Fruit fly (Drosophila melanogaster) whole organism, embryonic: ENCODE results near the gene CG4452.

Source experiments
- Adf1 ChIP-seq: fragments of 200-800 bp; sonication (Bioruptor generic); IDR thresholded peaks from 2 replicates; pipeline ENCODE4 v1.3.6; 2022; ENCODE audit warnings: missing biosample characterization, missing genetic modification characterization
- Awh ChIP-seq: fragments of 200-800 bp; sonication (Bioruptor generic); IDR thresholded peaks from 2 replicates; pipeline ENCODE4, ENCODE4 v1.3.6; 2022; ENCODE audit warnings: missing biosample characterization, missing genetic modification characterization
- CG10462 ChIP-seq: fragments of 200-800 bp; sonication (Bioruptor generic); optimal IDR thresholded peaks from 2 replicates; lab custom pipeline; 2016; ENCODE audit warnings: missing biosample characterization, missing genetic modification characterization
- CG11695 ChIP-seq: fragments of 200-800 bp; sonication (Bioruptor generic); IDR thresholded peaks from 3 replicates; pipeline ENCODE4 v1.3.6; 2022; ENCODE audit warnings: missing biosample characterization, missing genetic modification characterization
- CG12391 ChIP-seq: fragments of 200-800 bp; sonication (Bioruptor generic); optimal IDR thresholded peaks from 3 replicates; lab custom pipeline; 2018; ENCODE audit warnings: missing biosample characterization, mild to moderate bottlenecking, missing genetic modification characterization, moderate library complexity
- CG14965 ChIP-seq: fragments of 200-800 bp; sonication (Bioruptor generic); optimal IDR thresholded peaks from 2 replicates; lab custom pipeline; 2016; ENCODE audit warnings: missing biosample characterization, missing genetic modification characterization, borderline replicate concordance
- CG15269 ChIP-seq: fragments of 200-800 bp; sonication (Bioruptor generic); optimal IDR thresholded peaks from 2 replicates; lab custom pipeline; 2018; ENCODE audit warnings: missing biosample characterization, mild to moderate bottlenecking, missing genetic modification characterization, moderate library complexity
- CG1529 ChIP-seq: fragments of 200-800 bp; sonication (Bioruptor generic); optimal IDR thresholded peaks from 3 replicates; lab custom pipeline; 2018; ENCODE audit warnings: missing biosample characterization, missing genetic modification characterization
- CG1603 ChIP-seq: fragments of 200-800 bp; sonication (Bioruptor generic); optimal IDR thresholded peaks from 2 replicates; lab custom pipeline; 2019; ENCODE audit warnings: missing biosample characterization, mild to moderate bottlenecking, missing genetic modification characterization, moderate library complexity
- CG16813 ChIP-seq: fragments of 200-800 bp; sonication (Bioruptor generic); IDR thresholded peaks from 3 replicates; pipeline ENCODE4 v1.3.6; 2022; ENCODE audit warnings: missing biosample characterization, missing genetic modification characterization; ENCODE audit not compliant: partially characterized antibody
- CG17186 ChIP-seq: fragments of 200-800 bp; sonication (Bioruptor generic); optimal IDR thresholded peaks from 3 replicates; lab custom pipeline; 2017; ENCODE audit warnings: missing biosample characterization, missing genetic modification reagents, missing genetic modification characterization
- CG17568 ChIP-seq: fragments of 200-800 bp; sonication (Bioruptor generic); optimal IDR thresholded peaks from 2 replicates; lab custom pipeline; 2018; ENCODE audit warnings: missing biosample characterization, mild to moderate bottlenecking, missing genetic modification characterization, moderate library complexity
- CG1792 ChIP-seq: fragments of 200-800 bp; sonication (Bioruptor generic); optimal IDR thresholded peaks from 2 replicates; lab custom pipeline; 2016; ENCODE audit warnings: missing biosample characterization, missing genetic modification characterization
- CG18262 ChIP-seq: fragments of 200-800 bp; optimal IDR thresholded peaks from 3 replicates; lab custom pipeline; 2019; ENCODE audit warnings: missing biosample characterization, mild to moderate bottlenecking, missing genetic modification characterization, moderate library complexity
- CG2678 ChIP-seq: fragments of 200-800 bp; sonication (Bioruptor generic); optimal IDR thresholded peaks from 3 replicates; lab custom pipeline; 2019; ENCODE audit warnings: missing biosample characterization, mild to moderate bottlenecking, missing genetic modification characterization, moderate library complexity
- CG30431 ChIP-seq: fragments of 200-800 bp; sonication (Bioruptor generic); optimal IDR thresholded peaks from 2 replicates; lab custom pipeline; 2017; ENCODE audit warnings: missing biosample characterization, missing genetic modification characterization
- CG31365 ChIP-seq: fragments of 200-800 bp; sonication (Bioruptor generic); optimal IDR thresholded peaks from 2 replicates; lab custom pipeline; 2018; ENCODE audit warnings: missing biosample characterization, mild to moderate bottlenecking, missing genetic modification characterization
- CG6272 ChIP-seq: fragments of 200-800 bp; sonication (Bioruptor generic); IDR thresholded peaks from 2 replicates; pipeline ENCODE4 v1.3.6; 2022; ENCODE audit warnings: missing biosample characterization, missing genetic modification characterization
- CG6791 ChIP-seq: fragments of 200-800 bp; sonication (Bioruptor generic); IDR thresholded peaks from 3 replicates; pipeline ENCODE4 v1.3.6; 2022; ENCODE audit warnings: missing biosample characterization, missing genetic modification characterization; ENCODE audit not compliant: partially characterized antibody
- CG7271 ChIP-seq: fragments of 200-800 bp; sonication (Bioruptor generic); optimal IDR thresholded peaks from 2 replicates; lab custom pipeline; 2018; ENCODE audit warnings: missing biosample characterization, mild to moderate bottlenecking, missing genetic modification characterization, moderate library complexity
- CG8388 ChIP-seq: fragments of 200-800 bp; sonication (Bioruptor generic); optimal IDR thresholded peaks from 2 replicates; lab custom pipeline; 2019; ENCODE audit warnings: missing biosample characterization, mild to moderate bottlenecking, missing genetic modification characterization, moderate library complexity
- CG9797 ChIP-seq: fragments of 200-800 bp; sonication (Bioruptor generic); optimal IDR thresholded peaks from 3 replicates; lab custom pipeline; 2018; ENCODE audit warnings: missing biosample characterization, mild to moderate bottlenecking, missing genetic modification characterization
- Camta ChIP-seq: fragments of 200-800 bp; sonication (Bioruptor generic); optimal IDR thresholded peaks from 2 replicates; lab custom pipeline; 2016; ENCODE audit warnings: missing biosample characterization, missing genetic modification characterization
- Dad ChIP-seq: fragments of 200-800 bp; sonication (Bioruptor generic); optimal IDR thresholded peaks from 3 replicates; lab custom pipeline; 2016; ENCODE audit warnings: missing biosample characterization, missing genetic modification characterization
- E2f1 ChIP-seq: fragments of 200-800 bp; sonication (Bioruptor generic); IDR thresholded peaks from 2 replicates; pipeline ENCODE4 v1.3.6; 2022; ENCODE audit warnings: missing biosample characterization, missing genetic modification characterization
- ERR ChIP-seq: fragments of 200-800 bp; sonication (Bioruptor generic); optimal IDR thresholded peaks from 2 replicates; lab custom pipeline; 2016; ENCODE audit warnings: missing biosample characterization, missing genetic modification characterization
- Jarid2 ChIP-seq: fragments of 200-800 bp; sonication (Bioruptor generic); optimal IDR thresholded peaks from 3 replicates; lab custom pipeline; 2017; ENCODE audit warnings: mild to moderate bottlenecking, missing biosample characterization, missing genetic modification reagents, missing genetic modification characterization
- Oaz ChIP-seq: fragments of 200-800 bp; sonication (Bioruptor generic); IDR thresholded peaks from 2 replicates; pipeline ENCODE4 v1.3.6; 2022; ENCODE audit warnings: missing biosample characterization, missing genetic modification characterization
- Opbp ChIP-seq: fragments of 200-800 bp; sonication (Bioruptor generic); IDR thresholded peaks from 3 replicates; pipeline ENCODE4 v1.3.6; 2022; ENCODE audit warnings: missing biosample characterization, missing genetic modification characterization; ENCODE audit not compliant: partially characterized antibody
- Ssrp ChIP-seq: fragments of 200-800 bp; sonication (Bioruptor generic); optimal IDR thresholded peaks from 2 replicates; lab custom pipeline; 2018; ENCODE audit warnings: missing biosample characterization, mild to moderate bottlenecking, missing genetic modification characterization, moderate library complexity
- TFAM ChIP-seq: fragments of 200-800 bp; sonication (Bioruptor generic); optimal IDR thresholded peaks from 2 replicates; lab custom pipeline; 2017; ENCODE audit warnings: missing biosample characterization, missing genetic modification characterization, inconsistent platforms
- Trl ChIP-seq, 3 experiments: fragments of >200 bp in 2 of 3; fragments of 200-800 bp in 1 of 3; sonication (Bioruptor generic) in 1 of 3; optimal IDR thresholded peaks; 2 replicates in 1 of 3; 3 replicates in 2 of 3; lab custom pipeline; 2016 to 2017; ENCODE audit warnings: missing biosample characterization in 1 of 3, missing genetic modification characterization in 1 of 3
- abd-A ChIP-seq: fragments of 200-800 bp; sonication (Bioruptor generic); optimal IDR thresholded peaks from 3 replicates; lab custom pipeline; 2019; ENCODE audit warnings: missing biosample characterization, mild to moderate bottlenecking, missing genetic modification characterization, moderate library complexity
- ap ChIP-seq: fragments of 200-800 bp; sonication (Bioruptor generic); IDR thresholded peaks from 2 replicates; pipeline ENCODE4 v1.3.6; 2022; ENCODE audit warnings: missing biosample characterization, missing genetic modification characterization
- az2 ChIP-seq: fragments of 200-800 bp; sonication (Bioruptor generic); optimal IDR thresholded peaks from 3 replicates; lab custom pipeline; 2016; ENCODE audit warnings: missing biosample characterization, missing genetic modification characterization
- chif ChIP-seq, 2 experiments: fragments of 200-800 bp; sonication (Bioruptor generic); optimal IDR thresholded peaks; 3 replicates each; lab custom pipeline; 2016; ENCODE audit warnings: missing biosample characterization in 2 of 2, missing genetic modification characterization in 2 of 2
- emc ChIP-seq: fragments of 200-800 bp; sonication (Bioruptor generic); optimal IDR thresholded peaks from 2 replicates; lab custom pipeline; 2016; ENCODE audit warnings: missing biosample characterization, missing genetic modification characterization
- gsb ChIP-seq: fragments of 200-800 bp; sonication (Bioruptor generic); IDR thresholded peaks from 2 replicates; pipeline ENCODE4 v1.3.6; 2022; ENCODE audit warnings: missing biosample characterization, missing genetic modification characterization
- lab ChIP-seq: fragments of 200-800 bp; sonication (Bioruptor generic); optimal IDR thresholded peaks from 3 replicates; lab custom pipeline; 2017; ENCODE audit warnings: missing biosample characterization, missing genetic modification characterization, mild to moderate bottlenecking, moderate library complexity, missing genetic modification reagents
- lmd ChIP-seq: fragments of 200-800 bp; sonication (Bioruptor generic); IDR thresholded peaks from 2 replicates; pipeline ENCODE4 v1.3.6; 2022; ENCODE audit warnings: missing biosample characterization, missing genetic modification characterization
- maf-S ChIP-seq: fragments of 200-800 bp; sonication (Bioruptor generic); optimal IDR thresholded peaks from 2 replicates; lab custom pipeline; 2016; ENCODE audit warnings: missing biosample characterization, missing genetic modification characterization
- nmo ChIP-seq: fragments of 200-800 bp; sonication (Bioruptor generic); optimal IDR thresholded peaks from 2 replicates; lab custom pipeline; 2018; ENCODE audit warnings: missing biosample characterization, mild to moderate bottlenecking, missing genetic modification characterization, moderate library complexity
- onecut ChIP-seq: fragments of 200-800 bp; sonication (Bioruptor generic); IDR thresholded peaks from 2 replicates; pipeline ENCODE4 v1.3.6; 2022; ENCODE audit warnings: missing biosample characterization, missing genetic modification characterization
- pfk ChIP-seq: fragments of 200-800 bp; sonication (Bioruptor generic); optimal IDR thresholded peaks from 2 replicates; lab custom pipeline; 2018; ENCODE audit warnings: missing biosample characterization, mild to moderate bottlenecking, missing genetic modification characterization, moderate library complexity
- sim ChIP-seq: fragments of 200-800 bp; sonication (Bioruptor generic); IDR thresholded peaks from 2 replicates; pipeline ENCODE4 v1.3.6; 2022; ENCODE audit warnings: missing biosample characterization, missing genetic modification characterization
- sqz ChIP-seq: fragments of 200-800 bp; sonication (Bioruptor generic); optimal IDR thresholded peaks from 3 replicates; lab custom pipeline; 2018; ENCODE audit warnings: missing biosample characterization, mild to moderate bottlenecking, missing genetic modification characterization
- twi ChIP-seq: fragments of 200-800 bp; optimal IDR thresholded peaks from 2 replicates; lab custom pipeline; 2019; ENCODE audit warnings: missing biosample characterization, mild to moderate bottlenecking, missing genetic modification characterization, moderate library complexity
- tx ChIP-seq: fragments of 200-800 bp; sonication (Bioruptor generic); optimal IDR thresholded peaks from 2 replicates; lab custom pipeline; 2016; ENCODE audit warnings: missing biosample characterization, missing genetic modification characterization

CG4452 gene

DNA sequence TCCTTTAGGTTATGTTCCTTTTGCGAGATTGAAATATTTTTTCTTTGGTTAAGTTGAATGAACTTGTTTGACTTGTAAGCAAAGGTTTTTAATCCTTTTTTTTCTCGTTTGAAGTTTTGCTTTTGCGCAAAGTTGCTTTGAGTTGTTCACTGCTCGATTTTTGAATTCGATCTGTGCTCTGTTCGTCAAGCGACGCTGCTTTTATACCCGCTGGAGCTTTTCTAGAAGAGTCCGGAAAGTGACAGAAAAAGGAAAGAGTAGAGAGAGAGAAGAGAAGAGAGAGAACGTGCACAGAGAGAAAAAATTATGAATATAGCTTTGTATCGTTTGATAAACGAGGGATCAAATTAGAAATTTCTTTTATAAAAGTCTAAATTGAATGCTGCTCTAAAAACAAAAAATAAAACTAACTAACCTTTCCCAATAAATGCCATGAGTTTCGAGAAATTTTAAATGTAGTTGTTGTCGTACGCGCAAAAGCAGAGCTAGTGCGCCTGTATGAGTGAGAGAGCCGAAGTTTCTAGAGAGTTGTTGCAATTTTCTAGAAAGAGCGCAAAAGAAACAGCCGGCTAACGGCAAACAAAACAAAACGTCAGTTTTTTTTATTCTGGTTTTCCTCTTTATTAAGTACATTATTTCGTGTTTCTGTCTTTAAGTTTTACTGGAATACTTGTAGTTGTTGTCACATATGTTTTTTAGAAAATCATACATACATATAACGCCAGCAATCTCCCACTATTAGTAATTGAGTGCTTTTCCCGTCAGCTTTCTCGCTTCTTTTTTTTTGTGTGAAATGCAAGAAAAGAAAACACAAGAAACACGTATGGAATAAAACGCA, 10.2 kb downstream of the CG4452 start, which contains the start of gene Hsp26 (continued):
- TF ChIP-seq CG16813 = no peak
- TF ChIP-seq lab (GFP tag; lab: Kevin White, UChicago) = peak; percentile 91
- no peak for TF ChIP-seq CG6791
- peak; percentile 90 for TF ChIP-seq CG12391
- TF ChIP-seq Adf1 (GFP tag; lab: Robert Waterston, UW) = peak; percentile 56
- TF ChIP-seq Camta (GFP tag; lab: Kevin White, UChicago) = peak; percentile 87
- peak; percentile 78 for TF ChIP-seq CG1792
- TF ChIP-seq nmo (GFP tag; lab: Kevin White, UChicago) = peak; percentile 85
- TF ChIP-seq lmd = peak; percentile 77
- peak; percentile 81 to 97 for TF ChIP-seq Trl (optimal IDR thresholded peaks at IDR 0.05; lab: Kevin White, UChicago)
- TF ChIP-seq Trl (GFP tag; optimal IDR thresholded peaks at IDR 0.05; lab: Kevin White, UChicago) = peak; percentile 94
- peak; percentile 55; the same call in 1 of the 2 replicates for TF ChIP-seq CG6272 (GFP tag; lab: Robert Waterston, UW)
- TF ChIP-seq ap (GFP tag; lab: Robert Waterston, UW) = peak; percentile 83
- peak; percentile 58 for TF ChIP-seq sqz (GFP tag; lab: Kevin White, UChicago)
- peak; percentile 81 to 82 for TF ChIP-seq chif (GFP tag; optimal IDR thresholded peaks at IDR 0.05; lab: Kevin White, UChicago)
- no peak for TF ChIP-seq CG14965 (GFP tag; lab: Kevin White, UChicago)
- TF ChIP-seq CG15269 (tag; lab: Kevin White, UChicago) = peak; percentile 85
- TF ChIP-seq CG8388 (GFP tag; lab: Kevin White, UChicago) = peak; percentile 87
- TF ChIP-seq Oaz = peak; percentile 53; the same call in 1 of the 2 replicates
- TF ChIP-seq onecut (GFP tag; lab: Robert Waterston, UW) = peak; percentile 67
- TF ChIP-seq CG10462 = peak; percentile 72
- TF ChIP-seq Ssrp = peak; percentile 70
- TF ChIP-seq CG18262 = peak; percentile 86
- TF ChIP-seq sim = peak; percentile 53; the same call in 1 of the 2 replicates
- peak; percentile 18 for TF ChIP-seq CG30431 (GFP tag; lab: Kevin White, UChicago)
- TF ChIP-seq E2f1 (GFP tag; lab: Robert Waterston, UW) = peak; percentile 86
- peak; percentile 86 for TF ChIP-seq CG2678
- TF ChIP-seq az2 (GFP tag; lab: Kevin White, UChicago) = peak; percentile 85
- TF ChIP-seq TFAM = no peak
- no peak for TF ChIP-seq CG17186 (GFP tag; lab: Kevin White, UChicago)
- TF ChIP-seq CG17568 (GFP tag; lab: Kevin White, UChicago) = peak; percentile 84
- TF ChIP-seq abd-A (tag; lab: Kevin White, UChicago) = no peak
- peak; percentile 58 for TF ChIP-seq Dad (GFP tag; lab: Kevin White, UChicago)
- peak; percentile 81 for TF ChIP-seq CG1529
- TF ChIP-seq gsb (GFP tag; lab: Robert Waterston, UW) = peak; percentile 65
- TF ChIP-seq tx (GFP tag; lab: Kevin White, UChicago) = peak; percentile 62
- no peak for TF ChIP-seq CG7271 (tag; lab: Kevin White, UChicago)
- TF ChIP-seq ERR (GFP tag; lab: Kevin White, UChicago) = peak; percentile 42
- peak; percentile 90 for TF ChIP-seq CG11695 (GFP tag; lab: Robert Waterston, UW)
- no peak for TF ChIP-seq Opbp (GFP tag; lab: Robert Waterston, UW)
- no peak for TF ChIP-seq CG9797
- TF ChIP-seq CG1603 (tag; lab: Kevin White, UChicago) = peak; percentile 61
- peak; percentile 75 for TF ChIP-seq Awh (GFP tag; lab: Robert Waterston, UW)
- peak; percentile 55 for TF ChIP-seq emc (GFP tag; lab: Kevin White, UChicago)
- peak; percentile 77 for TF ChIP-seq maf-S (GFP tag; lab: Kevin White, UChicago)
- peak; percentile 52 for TF ChIP-seq twi
- peak; percentile 26 for TF ChIP-seq CG31365 (tag; lab: Kevin White, UChicago)
- peak; percentile 75 for TF ChIP-seq Jarid2 (GFP tag; lab: Kevin White, UChicago)
- no peak for TF ChIP-seq pfk (GFP tag; lab: Kevin White, UChicago)
